Worm (Caenorhabditis elegans) whole organism, L1 larva: ENCODE results near the gene prx-10.

ENCODE experiments used
- aly-2 ChIP-seq: fragments of 150-350 bp; optimal IDR thresholded peaks from 2 replicates; lab custom pipeline; 2014; ENCODE audit warnings: missing biosample characterization, missing genetic modification characterization
- ceh-82 ChIP-seq, 3 experiments: fragments of 150-350 bp in 1 of 3; sonication (generic microtip) in 2 of 3; optimal IDR thresholded peaks; 2 replicates each; lab custom pipeline; 2014 to 2017; ENCODE audit warnings: missing biosample characterization in 3 of 3, missing genetic modification characterization in 3 of 3
- dpl-1 ChIP-seq, 3 experiments: fragments of 150-350 bp in 2 of 3; sonication (generic microtip) in 1 of 3; optimal IDR thresholded peaks; 2 replicates each; lab custom pipeline; 2014 to 2017; ENCODE audit warnings: missing biosample characterization in 3 of 3, missing genetic modification characterization in 3 of 3, missing genetic modification reagents in 3 of 3
- fkh-10 ChIP-seq: sonication (generic microtip); optimal IDR thresholded peaks from 2 replicates; lab custom pipeline; 2017; ENCODE audit warnings: missing biosample characterization, missing genetic modification reagents, missing genetic modification characterization
- lin-39 ChIP-seq: fragments of 150-350 bp; optimal IDR thresholded peaks from 2 replicates; lab custom pipeline; 2014; ENCODE audit warnings: missing biosample characterization, missing genetic modification reagents, missing genetic modification characterization
- lsy-2 ChIP-seq, 2 experiments: fragments of 150-350 bp; optimal IDR thresholded peaks; 2 replicates each; lab custom pipeline; 2014; ENCODE audit warnings: missing biosample characterization in 2 of 2, missing genetic modification characterization in 2 of 2
- nhr-237 ChIP-seq: fragments of 150-350 bp; optimal IDR thresholded peaks from 2 replicates; lab custom pipeline; 2014; ENCODE audit warnings: missing biosample characterization, missing genetic modification characterization
- tbx-2 ChIP-seq: sonication (generic microtip); optimal IDR thresholded peaks from 2 replicates; lab custom pipeline; 2016; ENCODE audit warnings: missing genetic modification characterization, missing compliant biosample characterization
- unc-130 ChIP-seq: fragments of 150-350 bp; optimal IDR thresholded peaks from 2 replicates; lab custom pipeline; 2017; ENCODE audit warnings: missing biosample characterization, missing genetic modification characterization, inconsistent platforms
- unc-62 ChIP-seq: fragments of 150-350 bp; optimal IDR thresholded peaks from 2 replicates; lab custom pipeline; 2014; ENCODE audit warnings: missing biosample characterization, missing genetic modification reagents, missing genetic modification characterization
- ztf-4 ChIP-seq: fragments of 150-350 bp; optimal IDR thresholded peaks from 2 replicates; lab custom pipeline; 2014; ENCODE audit warnings: missing biosample characterization, missing genetic modification characterization

ce11 chrIII:5248706-5249105, 12.5 kb downstream of the prx-10 start:
- TF ChIP-seq lin-39 (tag; lab: Kevin White, UChicago) (no peak), aly-2 (tag; lab: Kevin White, UChicago) (no peak), unc-62 (GFP tag; lab: Kevin White, UChicago) (no peak), nhr-237 (no peak), dpl-1 (GFP tag; optimal IDR thresholded peaks at IDR 0.05; lab: Kevin White, UChicago) (no peak), unc-130 (tag; lab: Kevin White, UChicago) (no peak), ztf-4 (tag; lab: Kevin White, UChicago) (no peak), fkh-10 (GFP tag; lab: Kevin White, UChicago) (no peak), lsy-2 (tag; optimal IDR thresholded peaks at IDR 0.05; lab: Kevin White, UChicago) (no peak), tbx-2 (tag; lab: Kevin White, UChicago) (no peak), ceh-82 (tag; optimal IDR thresholded peaks at IDR 0.05; lab: Kevin White, UChicago) (no peak)
